Worm (Caenorhabditis elegans): ENCODE data around the gene pat-9.

DNA sequence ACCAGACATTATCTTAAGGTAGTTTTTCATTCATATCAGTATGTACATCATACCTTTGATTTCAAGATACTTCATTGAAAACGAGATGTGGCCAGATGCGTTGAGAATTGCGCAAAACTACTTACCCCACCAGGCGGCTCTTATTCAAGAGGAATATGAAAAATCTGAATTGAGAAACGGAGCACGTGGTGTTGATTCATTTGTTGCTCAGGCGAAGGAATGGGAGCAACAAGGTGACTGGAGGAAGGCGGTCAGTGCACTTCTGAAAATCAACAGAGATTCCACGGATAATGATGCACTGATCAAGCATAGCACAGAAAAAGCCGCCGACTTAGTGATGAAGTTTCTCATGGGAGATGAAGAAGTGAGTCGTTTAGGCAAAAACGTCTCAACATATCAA lies 11.6 kb downstream of the pat-9 start:
- TF ChIP-seq nhr-232 (tag; optimal IDR thresholded peaks at IDR 0.05) (no peak), C08G9.2 (tag; optimal IDR thresholded peaks at IDR 0.05) (no peak), ama-1 (optimal IDR thresholded peaks at IDR 0.05) (no peak), elt-2 (tag; optimal IDR thresholded peaks at IDR 0.05) (no peak), ceh-9 (tag; optimal IDR thresholded peaks at IDR 0.05) (no peak), pha-4 (tag; optimal IDR thresholded peaks at IDR 0.05) (no peak), ceh-19 (GFP tag; optimal IDR thresholded peaks at IDR 0.05) (no peak), unc-86 (tag; optimal IDR thresholded peaks at IDR 0.05) (no peak), C38D4.7 (GFP tag; optimal IDR thresholded peaks at IDR 0.05) (no peak), mec-3 (tag; optimal IDR thresholded peaks at IDR 0.05; ENCODE audit: borderline replicate concordance) (no peak), pqm-1 (tag; optimal IDR thresholded peaks at IDR 0.05) (no peak), tbx-2 (tag; optimal IDR thresholded peaks at IDR 0.05) (no peak)

All from whole organism, late embryonic.